Fruit fly (Drosophila melanogaster) whole organism, embryonic: ENCODE measurements around the gene CG15629.
A peak's percentile ranks its signal among the peaks of the same experiment; 100 is the strongest.

Source experiments
- Blimp-1 ChIP-seq: fragments of 200-800 bp; sonication (Bioruptor generic); optimal IDR thresholded peaks from 3 replicates; lab custom pipeline; 2018; ENCODE audit warnings: missing biosample characterization, missing genetic modification characterization, mild to moderate bottlenecking, moderate library complexity, missing genetic modification reagents
- CG10462 ChIP-seq: fragments of 200-800 bp; sonication (Bioruptor generic); optimal IDR thresholded peaks from 2 replicates; lab custom pipeline; 2016; ENCODE audit warnings: missing biosample characterization, missing genetic modification characterization
- CG10565 ChIP-seq: fragments of 200-800 bp; sonication (Bioruptor generic); optimal IDR thresholded peaks from 3 replicates; lab custom pipeline; 2016; ENCODE audit warnings: missing biosample characterization, mild to moderate bottlenecking, missing genetic modification characterization
- CG10654 ChIP-seq: fragments of 200-800 bp; sonication (Bioruptor generic); optimal IDR thresholded peaks from 2 replicates; lab custom pipeline; 2016; ENCODE audit warnings: missing biosample characterization, missing genetic modification characterization
- CG13123 ChIP-seq: fragments of 200-800 bp; sonication (Bioruptor generic); optimal IDR thresholded peaks from 2 replicates; lab custom pipeline; 2016; ENCODE audit warnings: missing biosample characterization, missing genetic modification characterization
- CG13287 ChIP-seq: fragments of 200-800 bp; sonication (Bioruptor generic); IDR thresholded peaks from 2 replicates; pipeline ENCODE4 v1.3.6; 2022; ENCODE audit warnings: missing biosample characterization, missing genetic modification characterization; ENCODE audit not compliant: partially characterized antibody
- CG13296 ChIP-seq: fragments of 200-800 bp; sonication (Bioruptor generic); optimal IDR thresholded peaks from 3 replicates; lab custom pipeline; 2018; ENCODE audit warnings: missing biosample characterization, mild to moderate bottlenecking, missing genetic modification characterization
- CG13775 ChIP-seq: fragments of 200-800 bp; sonication (Bioruptor generic); optimal IDR thresholded peaks from 3 replicates; lab custom pipeline; 2017; ENCODE audit warnings: missing biosample characterization, mild to moderate bottlenecking, missing genetic modification characterization
- CG14050 ChIP-seq: fragments of 200-800 bp; sonication (Bioruptor generic); IDR thresholded peaks from 3 replicates; pipeline ENCODE4 v1.3.6; 2022; ENCODE audit warnings: missing biosample characterization, missing genetic modification characterization
- CG15696 ChIP-seq: fragments of 200-800 bp; sonication (Bioruptor generic); optimal IDR thresholded peaks from 2 replicates; lab custom pipeline; 2019; ENCODE audit warnings: missing biosample characterization, mild to moderate bottlenecking, missing genetic modification characterization, moderate library complexity
- CG18011 ChIP-seq: fragments of 200-800 bp; sonication (Bioruptor generic); optimal IDR thresholded peaks from 2 replicates; lab custom pipeline; 2017; ENCODE audit warnings: missing biosample characterization, missing genetic modification characterization, mild to moderate bottlenecking, moderate library complexity, missing genotype
- CG1832 ChIP-seq: fragments of 200-800 bp; sonication (Bioruptor generic); optimal IDR thresholded peaks from 2 replicates; lab custom pipeline; 2017; ENCODE audit warnings: missing biosample characterization, mild to moderate bottlenecking, missing genetic modification characterization, inconsistent platforms
- CG3065 ChIP-seq: fragments of 200-800 bp; sonication (Bioruptor generic); optimal IDR thresholded peaks from 2 replicates; lab custom pipeline; 2016; ENCODE audit warnings: missing biosample characterization, missing genetic modification characterization
- CG33213 ChIP-seq: fragments of 200-800 bp; sonication (Bioruptor generic); optimal IDR thresholded peaks from 3 replicates; lab custom pipeline; 2016; ENCODE audit warnings: missing biosample characterization, missing genetic modification characterization
- CG4282 ChIP-seq: fragments of 200-800 bp; sonication (Bioruptor generic); optimal IDR thresholded peaks from 2 replicates; lab custom pipeline; 2016; ENCODE audit warnings: missing biosample characterization, missing genetic modification characterization
- CG4328 ChIP-seq: fragments of 200-800 bp; sonication (Bioruptor generic); optimal IDR thresholded peaks from 3 replicates; lab custom pipeline; 2017; ENCODE audit warnings: missing biosample characterization, missing genetic modification reagents, missing genetic modification characterization
- CG5180 ChIP-seq: fragments of 200-800 bp; sonication (Bioruptor generic); optimal IDR thresholded peaks from 3 replicates; lab custom pipeline; 2017; ENCODE audit warnings: missing biosample characterization, missing genetic modification characterization, mild to moderate bottlenecking, moderate library complexity, missing genetic modification reagents
- CG8765 ChIP-seq: fragments of 200-800 bp; sonication (Bioruptor generic); IDR thresholded peaks from 2 replicates; pipeline ENCODE4 v1.3.6; 2022; ENCODE audit warnings: missing biosample characterization, missing genetic modification characterization
- CkIIα-i1 ChIP-seq: fragments of 200-800 bp; sonication (Bioruptor generic); IDR thresholded peaks from 2 replicates; pipeline ENCODE4 v1.3.6; 2022; ENCODE audit warnings: missing biosample characterization, missing genetic modification characterization
- Dref ChIP-seq: fragments of 200-800 bp; sonication (Bioruptor generic); IDR thresholded peaks from 2 replicates; pipeline ENCODE4 v1.3.6; 2022; ENCODE audit warnings: missing biosample characterization, missing genetic modification characterization
- Eip74EF ChIP-seq, 2 experiments: fragments of 200-800 bp in 1 of 2; fragments of >200 bp in 1 of 2; sonication (Bioruptor generic) in 1 of 2; optimal IDR thresholded peaks; 2 replicates each; lab custom pipeline; 2017 to 2019; ENCODE audit warnings: missing biosample characterization in 2 of 2, missing genetic modification characterization in 2 of 2, mild to moderate bottlenecking in 1 of 2, moderate library complexity in 1 of 2
- GATAe ChIP-seq: fragments of 200-800 bp; sonication (Bioruptor generic); conservative IDR thresholded peaks from 2 replicates; pipeline ENCODE4 v1.3.6; 2022; ENCODE audit warnings: missing biosample characterization, missing genetic modification characterization
- H15 ChIP-seq: fragments of 200-800 bp; sonication (Bioruptor generic); IDR thresholded peaks from 3 replicates; pipeline ENCODE4 v1.3.6; 2022; ENCODE audit warnings: missing biosample characterization, missing genetic modification characterization
- Hey ChIP-seq: fragments of 200-800 bp; sonication (Bioruptor generic); optimal IDR thresholded peaks from 3 replicates; lab custom pipeline; 2018; ENCODE audit warnings: missing biosample characterization, mild to moderate bottlenecking, missing genetic modification characterization
- Jarid2 ChIP-seq: fragments of 200-800 bp; sonication (Bioruptor generic); optimal IDR thresholded peaks from 3 replicates; lab custom pipeline; 2017; ENCODE audit warnings: mild to moderate bottlenecking, missing biosample characterization, missing genetic modification reagents, missing genetic modification characterization
- Myb ChIP-seq: fragments of 200-800 bp; sonication (Bioruptor generic); optimal IDR thresholded peaks from 2 replicates; lab custom pipeline; 2016; ENCODE audit warnings: missing biosample characterization, missing genetic modification characterization
- Oaz ChIP-seq: fragments of 200-800 bp; sonication (Bioruptor generic); IDR thresholded peaks from 2 replicates; pipeline ENCODE4 v1.3.6; 2022; ENCODE audit warnings: missing biosample characterization, missing genetic modification characterization
- Rfx ChIP-seq: fragments of 200-800 bp; sonication (Bioruptor generic); IDR thresholded peaks from 2 replicates; pipeline ENCODE4 v1.3.6; 2022; ENCODE audit warnings: missing biosample characterization, missing genetic modification characterization
- Sry-δ ChIP-seq: fragments of 200-800 bp; sonication (Bioruptor generic); optimal IDR thresholded peaks from 2 replicates; lab custom pipeline; 2016; ENCODE audit warnings: missing biosample characterization, missing genetic modification characterization
- Ssrp ChIP-seq: fragments of 200-800 bp; sonication (Bioruptor generic); optimal IDR thresholded peaks from 2 replicates; lab custom pipeline; 2018; ENCODE audit warnings: missing biosample characterization, mild to moderate bottlenecking, missing genetic modification characterization, moderate library complexity
- YL-1 ChIP-seq: fragments of 200-800 bp; sonication (Bioruptor generic); optimal IDR thresholded peaks from 3 replicates; lab custom pipeline; 2017; ENCODE audit warnings: missing biosample characterization, mild to moderate bottlenecking, missing genetic modification characterization
- bbx ChIP-seq: fragments of 200-800 bp; sonication (Bioruptor generic); IDR thresholded peaks from 2 replicates; pipeline ENCODE4 v1.3.6; 2022; ENCODE audit warnings: missing biosample characterization, missing genetic modification characterization; ENCODE audit not compliant: partially characterized antibody
- br ChIP-seq: fragments of >200 bp; optimal IDR thresholded peaks from 2 replicates; lab custom pipeline; 2017
- dmrt99B ChIP-seq: fragments of 200-800 bp; sonication (Bioruptor generic); optimal IDR thresholded peaks from 2 replicates; lab custom pipeline; 2018; ENCODE audit warnings: missing biosample characterization, mild to moderate bottlenecking, missing genetic modification characterization, moderate library complexity
- exex ChIP-seq: fragments of 200-800 bp; sonication (Bioruptor generic); optimal IDR thresholded peaks from 4 replicates; lab custom pipeline; 2018; ENCODE audit warnings: missing biosample characterization, mild to moderate bottlenecking, missing genetic modification characterization, moderate library complexity
- fd102C ChIP-seq: fragments of 200-800 bp; sonication (Bioruptor generic); optimal IDR thresholded peaks from 2 replicates; lab custom pipeline; 2018; ENCODE audit warnings: missing biosample characterization, mild to moderate bottlenecking, missing genetic modification characterization, moderate library complexity
- gce ChIP-seq: fragments of 200-800 bp; sonication (Bioruptor generic); IDR thresholded peaks from 3 replicates; pipeline ENCODE4 v1.3.6; 2022; ENCODE audit warnings: missing biosample characterization, missing genetic modification characterization
- kah ChIP-seq: fragments of 200-800 bp; sonication (Bioruptor generic); optimal IDR thresholded peaks from 2 replicates; lab custom pipeline; 2018; ENCODE audit warnings: missing biosample characterization, mild to moderate bottlenecking, missing genetic modification characterization
- ken ChIP-seq: fragments of 200-800 bp; sonication (Bioruptor generic); IDR thresholded peaks from 3 replicates; pipeline ENCODE4 v1.3.6; 2022; ENCODE audit warnings: missing biosample characterization, missing genetic modification characterization
- nerfin-1 ChIP-seq: fragments of 200-800 bp; sonication (Bioruptor generic); optimal IDR thresholded peaks from 3 replicates; lab custom pipeline; 2019; ENCODE audit warnings: missing biosample characterization, mild to moderate bottlenecking, missing genetic modification characterization, moderate library complexity
- odd ChIP-seq: fragments of 200-800 bp; sonication (Bioruptor generic); optimal IDR thresholded peaks from 2 replicates; lab custom pipeline; 2017; ENCODE audit warnings: missing biosample characterization, mild to moderate bottlenecking, missing genetic modification characterization
- pfk ChIP-seq: fragments of 200-800 bp; sonication (Bioruptor generic); optimal IDR thresholded peaks from 2 replicates; lab custom pipeline; 2018; ENCODE audit warnings: missing biosample characterization, mild to moderate bottlenecking, missing genetic modification characterization, moderate library complexity
- pho ChIP-seq: fragments of 200-800 bp; sonication (Bioruptor generic); optimal IDR thresholded peaks from 2 replicates; lab custom pipeline; 2016; ENCODE audit warnings: missing biosample characterization, missing genetic modification characterization
- pzg ChIP-seq: fragments of 200-800 bp; sonication (Bioruptor generic); optimal IDR thresholded peaks from 3 replicates; lab custom pipeline; 2018; ENCODE audit warnings: missing biosample characterization, mild to moderate bottlenecking, missing genetic modification characterization, moderate library complexity
- schlank ChIP-seq: fragments of 200-800 bp; sonication (Bioruptor generic); optimal IDR thresholded peaks from 2 replicates; lab custom pipeline; 2018; ENCODE audit warnings: missing biosample characterization, mild to moderate bottlenecking, missing genetic modification characterization
- seq ChIP-seq: fragments of 200-800 bp; sonication (Bioruptor generic); IDR thresholded peaks from 2 replicates; pipeline ENCODE4 v1.3.6; 2022; ENCODE audit warnings: missing biosample characterization, missing genetic modification characterization
- sim ChIP-seq: fragments of 200-800 bp; sonication (Bioruptor generic); IDR thresholded peaks from 2 replicates; pipeline ENCODE4 v1.3.6; 2022; ENCODE audit warnings: missing biosample characterization, missing genetic modification characterization
- stc ChIP-seq: fragments of 200-800 bp; sonication (Bioruptor generic); IDR thresholded peaks from 2 replicates; pipeline ENCODE4 v1.3.6; 2022; ENCODE audit warnings: missing biosample characterization, missing genetic modification characterization
- tin ChIP-seq: fragments of 200-800 bp; sonication (Bioruptor generic); optimal IDR thresholded peaks from 3 replicates; lab custom pipeline; 2016; ENCODE audit warnings: missing biosample characterization, missing genetic modification characterization
- vvl ChIP-seq: fragments of 200-800 bp; sonication (Bioruptor generic); IDR thresholded peaks from 2 replicates; pipeline ENCODE4 v1.3.6; 2022; ENCODE audit warnings: missing biosample characterization, missing genetic modification characterization

Gene CG15629

dm6 chr2L:4850356-4850755 is 37.5 kb downstream of the CG15629 start, which contains the start of the genes mRpS2 and Mon1 (continued):
- no peak for TF ChIP-seq Jarid2 (GFP tag; lab: Kevin White, UChicago)
- TF ChIP-seq tin (GFP tag; lab: Kevin White, UChicago): peak; percentile 95
- TF ChIP-seq CG10654 (GFP tag; lab: Kevin White, UChicago): peak; percentile 93
- peak; percentile 65 for TF ChIP-seq fd102C
- TF ChIP-seq gce (GFP tag; lab: Robert Waterston, UW): peak; percentile 95
- peak; percentile 87 for TF ChIP-seq CG8765 (GFP tag; lab: Robert Waterston, UW)
- peak; percentile 57 for TF ChIP-seq CG4282 (GFP tag; lab: Kevin White, UChicago)
- TF ChIP-seq kah (GFP tag; lab: Kevin White, UChicago): peak; percentile 70
- TF ChIP-seq Oaz (GFP tag; lab: Robert Waterston, UW): peak; percentile 88
- TF ChIP-seq CG33213 (GFP tag; lab: Kevin White, UChicago): peak; percentile 71
- TF ChIP-seq CG5180 (GFP tag; lab: Kevin White, UChicago): peak; percentile 74
- peak; percentile 88 for TF ChIP-seq CG10462
- peak; percentile 96 for TF ChIP-seq ken (GFP tag; lab: Robert Waterston, UW)
- peak; percentile 97 for TF ChIP-seq H15 (GFP tag; lab: Robert Waterston, UW)
- TF ChIP-seq Blimp-1: peak; percentile 95
- no peak for TF ChIP-seq br (lab: Kevin White, UChicago)
- TF ChIP-seq CG14050 (GFP tag; lab: Robert Waterston, UW): peak; percentile 94
- peak; percentile 3 for TF ChIP-seq CG10565 (GFP tag; lab: Kevin White, UChicago)
- peak; percentile 90 for TF ChIP-seq YL-1 (GFP tag; lab: Kevin White, UChicago)
- TF ChIP-seq dmrt99B (tag; lab: Kevin White, UChicago): peak; percentile 94
- TF ChIP-seq exex (tag; lab: Kevin White, UChicago): peak; percentile 84
- TF ChIP-seq CG15696: peak; percentile 88
- no peak for TF ChIP-seq Hey (tag; lab: Kevin White, UChicago)
- peak; percentile 65 for TF ChIP-seq schlank
- TF ChIP-seq seq (GFP tag; lab: Robert Waterston, UW): peak; percentile 90
- peak; percentile 67; the same call in 1 of the 2 replicates for TF ChIP-seq CkIIα-i1 (GFP tag; lab: Robert Waterston, UW)
- peak; percentile 21 for TF ChIP-seq Myb
- TF ChIP-seq Eip74EF (GFP tag; optimal IDR thresholded peaks at IDR 0.05; lab: Kevin White, UChicago): peak in 1 of 2 experiments; percentile 75
- TF ChIP-seq odd (GFP tag; lab: Kevin White, UChicago): peak; percentile 79
- TF ChIP-seq vvl (GFP tag; lab: Robert Waterston, UW): peak; percentile 98
- TF ChIP-seq CG13296 (GFP tag; lab: Kevin White, UChicago): peak; percentile 93
- TF ChIP-seq CG13775 (GFP tag; lab: Kevin White, UChicago): peak; percentile 94
- TF ChIP-seq Dref (GFP tag; lab: Robert Waterston, UW): 0 out of 2 replicates have a peak, but pooled peaks have one; percentile 37
- TF ChIP-seq CG4328 (GFP tag; lab: Kevin White, UChicago): peak; percentile 80
- peak; percentile 71 for TF ChIP-seq pho
- TF ChIP-seq CG13123 (GFP tag; lab: Kevin White, UChicago): peak; percentile 91
- TF ChIP-seq pfk (GFP tag; lab: Kevin White, UChicago): peak; percentile 27
- TF ChIP-seq bbx: no peak
- peak; percentile 81 for TF ChIP-seq sim (GFP tag; lab: Robert Waterston, UW)
- peak; percentile 89 for TF ChIP-seq nerfin-1 (tag; lab: Kevin White, UChicago)
- peak; percentile 50; the same call in 1 of the 2 replicates for TF ChIP-seq CG13287 (GFP tag; lab: Robert Waterston, UW)
- peak; percentile 81 for TF ChIP-seq CG3065
- peak; percentile 87 for TF ChIP-seq CG18011 (GFP tag; lab: Kevin White, UChicago)
- peak; percentile 91 for TF ChIP-seq GATAe (GFP tag; lab: Robert Waterston, UW)
- TF ChIP-seq Ssrp (tag; lab: Kevin White, UChicago): peak; percentile 92
- TF ChIP-seq Rfx (GFP tag; lab: Robert Waterston, UW): peak; percentile 97
- peak; percentile 98 for TF ChIP-seq stc (GFP tag; lab: Robert Waterston, UW)
- peak; percentile 40 for TF ChIP-seq Sry-δ (GFP tag; lab: Kevin White, UChicago)
- TF ChIP-seq pzg (GFP tag; lab: Kevin White, UChicago): peak; percentile 44
- TF ChIP-seq CG1832 (GFP tag; lab: Kevin White, UChicago): no peak
